Worm (Caenorhabditis elegans): ENCODE results near the gene lact-8.

DNA sequence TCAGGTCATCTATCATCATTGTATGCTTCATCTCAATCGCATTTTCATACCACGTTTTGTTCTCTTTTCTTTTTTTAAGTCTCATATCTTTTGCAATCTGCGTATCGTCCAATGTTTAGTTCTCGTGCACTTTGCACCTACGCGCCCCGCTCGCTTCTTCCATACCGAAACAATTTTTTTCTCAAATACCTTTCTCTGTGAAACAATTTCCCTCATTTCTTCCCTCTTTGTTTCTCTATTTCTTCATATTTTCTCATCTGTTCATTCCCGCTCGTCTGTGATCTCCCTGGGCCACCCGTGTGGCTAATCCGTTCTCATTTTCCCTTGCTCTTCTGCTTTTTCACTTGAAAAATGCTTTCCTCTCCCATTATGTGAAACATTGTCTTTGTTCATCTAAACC, 46.9 kb upstream of the lact-8 start:
- TF ChIP-seq ceh-18 (tag; optimal IDR thresholded peaks at IDR 0.05) (peak; percentile 60), unc-86 (tag; optimal IDR thresholded peaks at IDR 0.05) (no peak), fkh-10 (GFP tag; optimal IDR thresholded peaks at IDR 0.05) (no peak)
